Worm (Caenorhabditis elegans): ENCODE measurements around the gene lipl-5.

- TF ChIP-seq him-1 (tag; optimal IDR thresholded peaks at IDR 0.05) (no peak), dao-5 (tag; optimal IDR thresholded peaks at IDR 0.05) (no peak), W03F9.2 (tag; optimal IDR thresholded peaks at IDR 0.05) (no peak)
Observed at ce11 chrV:424140-424539, 38.6 kb downstream of the lipl-5 start, which contains the start of gene B0554.5.

All from whole organism, L4/young adult.